Fruit fly (Drosophila melanogaster): Measurements from ENCODE around the gene PGS1.

The PGS1 gene

dm6 chr3R:18705150-18705549 lies 40.7 kb downstream of the PGS1 start, which contains the start of the genes ChAT and VAChT:
ChAT (plus strand) TSS chr3R:18705501.
VAChT (plus strand) TSS chr3R:18705501.
- TF ChIP-seq noc (tag; optimal IDR thresholded peaks at IDR 0.05): no peak

DNA sequence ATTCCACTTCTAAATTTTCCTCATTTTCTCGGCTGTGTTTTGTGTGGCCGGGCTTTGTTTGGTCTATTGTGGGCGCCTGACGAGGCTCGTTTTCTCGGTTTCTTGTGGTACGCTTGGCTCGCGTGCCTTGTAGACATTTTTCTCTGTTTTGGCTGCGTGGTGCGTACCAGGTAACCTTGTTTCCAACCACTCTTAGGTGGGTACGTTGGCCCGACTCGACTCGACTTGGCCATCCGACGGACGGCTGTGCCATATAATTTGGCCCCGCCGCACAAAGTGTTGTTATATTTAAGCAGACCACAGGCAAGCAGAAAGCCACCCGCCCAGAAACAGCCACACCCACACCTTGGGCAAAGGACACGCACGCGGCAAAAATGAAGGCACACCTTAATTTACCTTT lies 42.3 kb downstream of the PGS1 start:
- TF ChIP-seq noc (tag; optimal IDR thresholded peaks at IDR 0.05): no peak

DNA sequence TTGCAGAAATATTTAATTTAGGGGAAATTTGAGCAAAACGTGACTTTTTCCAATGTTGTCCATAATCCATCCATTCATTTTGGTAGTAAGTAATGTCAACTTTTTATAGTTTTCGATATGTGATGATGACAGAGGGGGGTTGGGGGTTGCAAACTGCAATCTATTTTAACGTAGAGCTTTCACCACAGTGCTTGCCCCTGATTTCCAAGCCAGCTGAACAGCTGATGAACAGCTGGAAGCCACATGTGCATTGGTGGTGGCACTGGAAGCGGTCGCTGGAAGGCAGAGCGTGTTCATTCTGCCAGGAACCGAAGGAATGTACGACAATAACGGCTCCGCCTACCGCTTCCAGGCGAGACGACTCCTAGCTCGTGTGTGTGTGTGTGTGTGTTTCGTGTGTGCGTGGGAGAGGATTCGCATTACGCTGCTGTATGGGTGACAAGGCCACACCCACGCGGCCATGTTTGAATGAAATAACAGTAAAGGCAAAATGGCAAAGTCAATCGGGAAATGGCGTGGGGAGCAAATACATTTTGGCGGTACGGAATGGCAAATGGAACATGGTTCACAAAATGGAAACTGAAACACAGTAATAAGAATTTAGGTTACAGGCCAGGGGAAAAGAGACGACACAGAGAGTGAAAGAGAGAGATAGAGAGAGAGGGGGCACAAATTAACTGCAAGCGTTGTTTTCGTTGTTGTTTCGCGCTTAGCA lies 46.8 kb downstream of the PGS1 start:
- TF ChIP-seq noc (tag; optimal IDR thresholded peaks at IDR 0.05): no peak

DNA sequence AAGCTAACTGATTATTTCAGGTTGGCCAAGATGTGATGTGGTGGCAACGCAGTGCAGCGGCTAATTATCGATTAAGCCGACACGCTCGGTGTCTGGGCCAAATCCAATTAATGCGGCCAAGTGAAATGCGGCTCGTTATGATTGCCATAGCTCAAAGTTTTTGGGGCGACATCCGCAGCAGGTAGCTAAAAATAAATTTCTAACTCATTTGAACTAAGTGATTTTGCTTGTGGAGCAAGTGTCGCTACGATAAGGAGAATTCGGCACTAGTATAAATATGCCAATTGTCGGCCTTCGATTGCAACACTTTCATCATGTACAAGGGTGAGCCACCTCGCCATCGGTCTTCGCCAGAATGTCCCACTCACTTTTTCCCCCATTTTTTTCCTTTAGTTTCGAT lies 50.9 kb downstream of the PGS1 start, which contains the start of gene CG34282:
CG34282 (plus strand) TSS at position 301 of the 400 bp plus-strand sequence.
- TF ChIP-seq noc (tag; optimal IDR thresholded peaks at IDR 0.05): no peak
